Worm (Caenorhabditis elegans): Measurements from ENCODE around the gene T16G12.9.

DNA sequence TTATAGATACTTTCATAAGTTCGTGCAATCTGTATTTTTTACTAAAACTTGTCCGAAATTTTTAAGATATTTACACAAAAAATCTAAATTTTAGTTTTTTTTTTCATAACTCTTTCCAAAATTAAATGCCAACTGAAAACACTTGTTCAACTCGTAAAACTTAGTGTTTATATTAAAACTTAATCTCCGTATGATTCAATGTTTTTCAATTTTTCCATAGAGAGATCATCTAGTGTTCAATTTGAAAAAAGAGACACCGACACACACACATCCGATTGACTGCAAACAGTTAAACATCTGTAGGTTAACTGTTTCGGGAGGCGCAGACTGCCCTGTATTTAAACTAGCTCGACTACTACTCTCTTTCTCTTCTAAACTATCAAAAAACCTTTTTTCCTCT is 30.9 kb upstream of the T16G12.9 start, which contains the start of gene T16H12.9:
- TF ChIP-seq lin-35 (GFP tag; optimal IDR thresholded peaks at IDR 0.05) (no peak), lsy-2 (tag; optimal IDR thresholded peaks at IDR 0.05) (no peak), aly-2 (tag; optimal IDR thresholded peaks at IDR 0.05) (no peak), efl-3 (GFP tag; optimal IDR thresholded peaks at IDR 0.05) (no peak), egl-27 (tag; optimal IDR thresholded peaks at IDR 0.05) (no peak), skn-1 (tag; optimal IDR thresholded peaks at IDR 0.05) (no peak), mdl-1 (tag; optimal IDR thresholded peaks at IDR 0.05) (no peak), tbx-2 (tag; optimal IDR thresholded peaks at IDR 0.05) (no peak), pag-3 (tag; optimal IDR thresholded peaks at IDR 0.05; ENCODE audit: borderline replicate concordance, insufficient read depth) (no peak), dpl-1 (GFP tag; optimal IDR thresholded peaks at IDR 0.05) (no peak), snpc-4 (tag; optimal IDR thresholded peaks at IDR 0.05) (no peak), nhr-237 (tag; optimal IDR thresholded peaks at IDR 0.05) (no peak), ama-1 (optimal IDR thresholded peaks at IDR 0.05) (no peak), ceh-88 (GFP tag; IDR thresholded peaks at IDR 0.05) (no peak)

Data from whole organism, L1 larva.